Worm (Caenorhabditis elegans) whole organism, young adult: Measurements from ENCODE around the gene C27H5.12.

Source experiments
- B0336.3 ChIP-seq: fragments of 200-800 bp; sonication (Bioruptor generic); IDR thresholded peaks from 2 replicates; pipeline ENCODE4 v1.3.6; 2022; ENCODE audit warnings: missing genetic modification characterization, missing compliant biosample characterization
- D2030.7 ChIP-seq: fragments of 200-800 bp; sonication (Bioruptor generic); IDR thresholded peaks from 2 replicates; pipeline ENCODE4 v1.3.6; 2022; ENCODE audit warnings: missing genetic modification reagents, missing genetic modification characterization, missing compliant biosample characterization
- F23B12.7 ChIP-seq: sonication (generic microtip); optimal IDR thresholded peaks from 2 replicates; lab custom pipeline; 2017; ENCODE audit warnings: missing genetic modification characterization, mild to moderate bottlenecking, missing compliant biosample characterization, antibody characterized with exemption, moderate library complexity; ENCODE audit not compliant: insufficient read depth
- F33H1.4 ChIP-seq: fragments of 200-800 bp; sonication (Bioruptor generic); IDR thresholded peaks from 2 replicates; pipeline ENCODE4 v1.3.6; 2022; ENCODE audit warnings: missing genetic modification reagents, missing genetic modification characterization, missing compliant biosample characterization
- F55B11.4 ChIP-seq: sonication (generic microtip); optimal IDR thresholded peaks from 2 replicates; lab custom pipeline; 2016; ENCODE audit warnings: missing compliant biosample characterization, missing genetic modification characterization, borderline replicate concordance; ENCODE audit not compliant: insufficient read depth
- K11D2.4 ChIP-seq: fragments of 200-800 bp; sonication (Bioruptor generic); IDR thresholded peaks from 2 replicates; pipeline ENCODE4 v1.3.6; 2022; ENCODE audit warnings: missing genetic modification reagents, missing genetic modification characterization, missing compliant biosample characterization
- Y53G8AR.9 ChIP-seq: fragments of 200-800 bp; sonication (Bioruptor generic); conservative IDR thresholded peaks from 2 replicates; pipeline ENCODE4 v1.3.6; 2022; ENCODE audit warnings: missing genetic modification reagents, missing genetic modification characterization, missing compliant biosample characterization
- Y79H2A.3 ChIP-seq: fragments of 200-800 bp; sonication (Bioruptor generic); conservative IDR thresholded peaks from 2 replicates; pipeline ENCODE4 v1.3.6; 2022; ENCODE audit warnings: missing genetic modification reagents, missing genetic modification characterization, missing compliant biosample characterization
- ZK185.1 ChIP-seq: sonication (generic microtip); optimal IDR thresholded peaks from 2 replicates; lab custom pipeline; 2016; ENCODE audit warnings: mild to moderate bottlenecking, missing genetic modification characterization, missing compliant biosample characterization; ENCODE audit not compliant: poor library complexity, severe bottlenecking
- attf-6 ChIP-seq: fragments of 200-800 bp; sonication (Bioruptor generic); IDR thresholded peaks from 2 replicates; pipeline ENCODE4 v1.3.6; 2022; ENCODE audit warnings: missing genetic modification reagents, missing genetic modification characterization, missing compliant biosample characterization
- bed-1 ChIP-seq: fragments of 200-800 bp; sonication (Bioruptor generic); IDR thresholded peaks from 2 replicates; pipeline ENCODE4 v1.3.6; 2022; ENCODE audit warnings: missing genetic modification reagents, missing genetic modification characterization, missing compliant biosample characterization
- bed-2 ChIP-seq: fragments of 200-800 bp; sonication (Bioruptor generic); IDR thresholded peaks from 2 replicates; pipeline ENCODE4 v1.3.6; 2022; ENCODE audit warnings: missing genetic modification reagents, missing genetic modification characterization, missing compliant biosample characterization
- cebp-2 ChIP-seq: fragments of 200-800 bp; sonication (Bioruptor generic); IDR thresholded peaks from 2 replicates; pipeline ENCODE4 v1.3.6; 2022; ENCODE audit warnings: missing genetic modification characterization, missing compliant biosample characterization
- ceh-100 ChIP-seq: fragments of 200-800 bp; sonication (Bioruptor generic); IDR thresholded peaks from 2 replicates; pipeline ENCODE4 v1.3.6; 2022; ENCODE audit warnings: missing genetic modification reagents, missing genetic modification characterization, missing compliant biosample characterization
- ceh-91 ChIP-seq: fragments of 200-800 bp; sonication (Bioruptor generic); IDR thresholded peaks from 2 replicates; pipeline ENCODE4 v1.3.6; 2022; ENCODE audit warnings: missing genetic modification reagents, missing genetic modification characterization, missing compliant biosample characterization
- dox-1 ChIP-seq: fragments of 200-800 bp; sonication (Bioruptor generic); IDR thresholded peaks from 2 replicates; pipeline ENCODE4 v1.3.6; 2022; ENCODE audit warnings: missing genetic modification reagents, missing genetic modification characterization, missing compliant biosample characterization
- dpff-1 ChIP-seq: sonication (generic microtip); optimal IDR thresholded peaks from 2 replicates; lab custom pipeline; 2017; ENCODE audit warnings: mild to moderate bottlenecking, missing genetic modification characterization, missing compliant biosample characterization
- egl-44 ChIP-seq: fragments of 200-800 bp; sonication (Bioruptor generic); IDR thresholded peaks from 2 replicates; pipeline ENCODE4 v1.3.6; 2022; ENCODE audit warnings: missing genetic modification reagents, missing genetic modification characterization, missing compliant biosample characterization
- ekl-4 ChIP-seq: fragments of 200-800 bp; sonication (Bioruptor generic); IDR thresholded peaks from 2 replicates; pipeline ENCODE4 v1.3.6; 2022; ENCODE audit warnings: missing genetic modification reagents, missing genetic modification characterization, missing compliant biosample characterization
- hmg-1.2 ChIP-seq: fragments of 200-800 bp; sonication (Bioruptor generic); IDR thresholded peaks from 2 replicates; pipeline ENCODE4 v1.3.6; 2022; ENCODE audit warnings: missing genetic modification reagents, missing genetic modification characterization, missing compliant biosample characterization
- hrde-1 ChIP-seq: sonication (generic microtip); optimal IDR thresholded peaks from 2 replicates; lab custom pipeline; 2016; ENCODE audit warnings: missing genetic modification characterization, mild to moderate bottlenecking, missing compliant biosample characterization, moderate library complexity, missing genotype, missing genetic modification reagents, borderline replicate concordance
- hsf-1 ChIP-seq: fragments of 200-800 bp; sonication (Bioruptor generic); IDR thresholded peaks from 2 replicates; pipeline ENCODE4 v1.3.6; 2022; ENCODE audit warnings: missing genetic modification reagents, missing genetic modification characterization, missing compliant biosample characterization
- lag-1 ChIP-seq: fragments of 200-800 bp; sonication (Bioruptor generic); IDR thresholded peaks from 2 replicates; pipeline ENCODE4 v1.3.6; 2022; ENCODE audit warnings: missing genetic modification reagents, missing genetic modification characterization, missing compliant biosample characterization
- lin-35 ChIP-seq, 3 experiments: fragments of 150-350 bp in 2 of 3; sonication (generic microtip) in 1 of 3; optimal IDR thresholded peaks; 2 replicates each; lab custom pipeline; 2014 to 2018; ENCODE audit warnings: missing biosample characterization in 3 of 3, missing genetic modification characterization in 3 of 3, missing genetic modification reagents in 3 of 3
- lin-40 ChIP-seq: sonication (generic microtip); optimal IDR thresholded peaks from 2 replicates; lab custom pipeline; 2016; ENCODE audit warnings: missing genetic modification characterization, mild to moderate bottlenecking, missing compliant biosample characterization, missing genotype, missing genetic modification reagents
- lin-54 ChIP-seq: fragments of 200-800 bp; sonication (Bioruptor generic); optimal IDR thresholded peaks from 2 replicates; lab custom pipeline; 2018; ENCODE audit warnings: mild to moderate bottlenecking, missing genetic modification characterization, missing compliant biosample characterization
- lsl-1 ChIP-seq: fragments of 200-800 bp; sonication (Bioruptor generic); optimal IDR thresholded peaks from 2 replicates; lab custom pipeline; 2018; ENCODE audit warnings: mild to moderate bottlenecking, missing genetic modification characterization, moderate library complexity, missing compliant biosample characterization
- madf-6 ChIP-seq: fragments of 200-800 bp; sonication (Bioruptor generic); IDR thresholded peaks from 2 replicates; pipeline ENCODE4 v1.3.6; 2022; ENCODE audit warnings: missing genetic modification reagents, missing genetic modification characterization, missing compliant biosample characterization
- mcd-1 ChIP-seq: fragments of 200-800 bp; sonication (Bioruptor generic); IDR thresholded peaks from 2 replicates; pipeline ENCODE4 v1.3.6; 2022; ENCODE audit warnings: missing genetic modification reagents, missing genetic modification characterization, missing compliant biosample characterization
- mes-4 ChIP-seq: sonication (generic microtip); optimal IDR thresholded peaks from 2 replicates; lab custom pipeline; 2016; ENCODE audit warnings: missing genotype, missing genetic modification characterization, missing compliant biosample characterization
- nfya-1 ChIP-seq: sonication (generic microtip); optimal IDR thresholded peaks from 2 replicates; lab custom pipeline; 2017; ENCODE audit warnings: antibody characterized with exemption, missing compliant biosample characterization, missing genetic modification characterization, borderline replicate concordance; ENCODE audit not compliant: insufficient read depth
- pha-4 ChIP-seq: fragments of 150-350 bp; sonication (generic microtip); optimal IDR thresholded peaks from 2 replicates; lab custom pipeline; 2014; ENCODE audit warnings: missing biosample characterization, missing genetic modification reagents, missing genetic modification characterization
- sdz-38 ChIP-seq: sonication (generic microtip); optimal IDR thresholded peaks from 2 replicates; lab custom pipeline; 2016; ENCODE audit warnings: missing genotype, missing genetic modification characterization, missing compliant biosample characterization
- snpc-1.1 ChIP-seq: sonication (generic microtip); optimal IDR thresholded peaks from 2 replicates; lab custom pipeline; 2017; ENCODE audit warnings: missing genetic modification characterization, mild to moderate bottlenecking, missing compliant biosample characterization, antibody characterized with exemption, moderate library complexity, missing genotype, missing genetic modification reagents; ENCODE audit not compliant: insufficient read depth
- snpc-1.3 ChIP-seq: sonication (generic microtip); optimal IDR thresholded peaks from 2 replicates; lab custom pipeline; 2017; ENCODE audit warnings: missing genetic modification characterization, mild to moderate bottlenecking, missing compliant biosample characterization, antibody characterized with exemption, moderate library complexity, missing genotype, missing genetic modification reagents; ENCODE audit not compliant: insufficient read depth
- snpc-3.4 ChIP-seq: sonication (generic microtip); optimal IDR thresholded peaks from 2 replicates; lab custom pipeline; 2017; ENCODE audit warnings: missing genetic modification characterization, mild to moderate bottlenecking, missing compliant biosample characterization, antibody characterized with exemption, moderate library complexity, missing genotype, missing genetic modification reagents
- snpc-4 ChIP-seq, 5 experiments: fragments of 150-350 bp in 1 of 5; sonication (generic microtip) in 4 of 5; optimal IDR thresholded peaks; 2 replicates each; lab custom pipeline; 2014 to 2018; ENCODE audit warnings: missing genetic modification characterization in 5 of 5, missing biosample characterization in 3 of 5, antibody characterized with exemption in 2 of 5, mild to moderate bottlenecking in 2 of 5, missing compliant biosample characterization in 2 of 5, missing genotype in 2 of 5, moderate library complexity in 2 of 5, missing genetic modification reagents in 1 of 5
- sptf-2 ChIP-seq: fragments of 200-800 bp; sonication (Bioruptor generic); optimal IDR thresholded peaks from 2 replicates; lab custom pipeline; 2018; ENCODE audit warnings: mild to moderate bottlenecking, missing genetic modification characterization, missing compliant biosample characterization
- tbp1 ChIP-seq: fragments of 200-800 bp; sonication (Bioruptor generic); optimal IDR thresholded peaks from 2 replicates; lab custom pipeline; 2018; ENCODE audit warnings: mild to moderate bottlenecking, missing genetic modification characterization, missing compliant biosample characterization
- tbx-9 ChIP-seq: sonication (generic microtip); optimal IDR thresholded peaks from 2 replicates; lab custom pipeline; 2016; ENCODE audit warnings: borderline replicate concordance, missing genetic modification characterization, inconsistent platforms, missing compliant biosample characterization
- tlf-1 ChIP-seq: fragments of 200-800 bp; sonication (Bioruptor generic); optimal IDR thresholded peaks from 2 replicates; lab custom pipeline; 2018; ENCODE audit warnings: mild to moderate bottlenecking, missing genetic modification characterization, missing compliant biosample characterization
- zim-3 ChIP-seq: sonication (generic microtip); optimal IDR thresholded peaks from 2 replicates; lab custom pipeline; 2017; ENCODE audit warnings: mild to moderate bottlenecking, missing genetic modification characterization, moderate library complexity, missing compliant biosample characterization
- ztf-18 ChIP-seq: sonication (generic microtip); optimal IDR thresholded peaks from 2 replicates; lab custom pipeline; 2016; ENCODE audit warnings: missing genotype, mild to moderate bottlenecking, missing genetic modification characterization, missing compliant biosample characterization
- ztf-22 ChIP-seq: fragments of 200-800 bp; sonication (Bioruptor generic); optimal IDR thresholded peaks from 2 replicates; lab custom pipeline; 2018; ENCODE audit warnings: mild to moderate bottlenecking, missing genetic modification characterization, moderate library complexity, missing compliant biosample characterization

C27H5.12 gene

ce11 chrII:7148099-7148498 lies 13.3 kb downstream of the C27H5.12 start, which contains the start of gene T07F8.1:
Gene T07F8.1 (plus strand): TSS chrII:7148399.
- no peak for TF ChIP-seq tbp1 (GFP tag; lab: Kevin White, UChicago)
- no peak for TF ChIP-seq B0336.3 (GFP tag; lab: Robert Waterston, UW)
- TF ChIP-seq hsf-1 = no peak
- no peak for TF ChIP-seq egl-44 (GFP tag; lab: Robert Waterston, UW)
- TF ChIP-seq Y53G8AR.9 (GFP tag; lab: Robert Waterston, UW) = no peak

ce11 chrII:7147550-7147949 lies 13.9 kb downstream of the C27H5.12 start:
- TF ChIP-seq lsl-1 = peak; percentile 84
- TF ChIP-seq ZK185.1 (tag; lab: Kevin White, UChicago) = peak; percentile 35
- no peak for TF ChIP-seq tbx-9
- TF ChIP-seq snpc-1.3 (tag; lab: Kevin White, UChicago) = peak; percentile 73
- peak; percentile 65 for TF ChIP-seq snpc-1.1 (tag; lab: Kevin White, UChicago)
- no peak for TF ChIP-seq dox-1
- peak; percentile 55; the same call in 1 of the 2 replicates for TF ChIP-seq ceh-100 (GFP tag; lab: Robert Waterston, UW)
- TF ChIP-seq Y79H2A.3 (GFP tag; lab: Robert Waterston, UW) = no peak
- TF ChIP-seq zim-3 = no peak
- TF ChIP-seq D2030.7 (GFP tag; lab: Robert Waterston, UW) = peak; percentile 60
- no peak for TF ChIP-seq bed-2 (GFP tag; lab: Robert Waterston, UW)
- no peak for TF ChIP-seq bed-1 (GFP tag; lab: Robert Waterston, UW)
- no peak for TF ChIP-seq nfya-1
- TF ChIP-seq B0336.3 (GFP tag; lab: Robert Waterston, UW) = no peak
- TF ChIP-seq lin-54 (GFP tag; lab: Kevin White, UChicago) = peak; percentile 85
- TF ChIP-seq F55B11.4 (tag; lab: Kevin White, UChicago) = no peak
- TF ChIP-seq cebp-2 (GFP tag; lab: Robert Waterston, UW) = no peak
- no peak for TF ChIP-seq lag-1 (GFP tag; lab: Robert Waterston, UW)
- TF ChIP-seq madf-6 = no peak
- no peak for TF ChIP-seq mes-4 (tag; lab: Kevin White, UChicago)
- TF ChIP-seq lin-40 (tag; lab: Kevin White, UChicago) = peak; percentile 27
- TF ChIP-seq snpc-3.4 = peak; percentile 78
- no peak for TF ChIP-seq pha-4 (tag; lab: Kevin White, UChicago)
- no peak for TF ChIP-seq ztf-22 (GFP tag; lab: Kevin White, UChicago)
- TF ChIP-seq dpff-1 = no peak
- TF ChIP-seq F33H1.4 = peak; percentile 61
- no peak for TF ChIP-seq attf-6 (GFP tag; lab: Robert Waterston, UW)
- TF ChIP-seq lin-35 (GFP tag; optimal IDR thresholded peaks at IDR 0.05; lab: Kevin White, UChicago) = peak in 1 of 3 experiments; percentile 76
- TF ChIP-seq hrde-1 (tag; lab: Kevin White, UChicago) = peak; percentile 46
- TF ChIP-seq hmg-1.2 (GFP tag; lab: Robert Waterston, UW) = peak; percentile 53; the same call in 1 of the 2 replicates
- TF ChIP-seq K11D2.4 (GFP tag; lab: Robert Waterston, UW) = no peak
- no peak for TF ChIP-seq sptf-2 (GFP tag; lab: Kevin White, UChicago)
- peak; percentile 55 for TF ChIP-seq tlf-1 (GFP tag; lab: Kevin White, UChicago)
- TF ChIP-seq snpc-4 (GFP tag; optimal IDR thresholded peaks at IDR 0.05; lab: Kevin White, UChicago) = peak; percentile 18
- peak in 2 of 4 experiments; percentile 28 to 32 for TF ChIP-seq snpc-4 (tag; optimal IDR thresholded peaks at IDR 0.05; lab: Kevin White, UChicago)
- TF ChIP-seq mcd-1 = peak; percentile 88; the same call in 1 of the 2 replicates
- peak; percentile 91 for TF ChIP-seq ztf-18 (tag; lab: Kevin White, UChicago)
- TF ChIP-seq ekl-4 (GFP tag; lab: Robert Waterston, UW) = 0 out of 2 replicates have a peak, but pooled peaks have one; percentile 17
- TF ChIP-seq ceh-91 (GFP tag; lab: Robert Waterston, UW) = peak; percentile 78
- TF ChIP-seq F23B12.7 (tag; lab: Kevin White, UChicago) = peak; percentile 34
- no peak for TF ChIP-seq sdz-38
